Worm (Caenorhabditis elegans): Measurements from ENCODE around the gene deg-3.
A peak's percentile ranks its signal among the peaks of the same experiment; 100 is the strongest.

deg-3 gene

DNA sequence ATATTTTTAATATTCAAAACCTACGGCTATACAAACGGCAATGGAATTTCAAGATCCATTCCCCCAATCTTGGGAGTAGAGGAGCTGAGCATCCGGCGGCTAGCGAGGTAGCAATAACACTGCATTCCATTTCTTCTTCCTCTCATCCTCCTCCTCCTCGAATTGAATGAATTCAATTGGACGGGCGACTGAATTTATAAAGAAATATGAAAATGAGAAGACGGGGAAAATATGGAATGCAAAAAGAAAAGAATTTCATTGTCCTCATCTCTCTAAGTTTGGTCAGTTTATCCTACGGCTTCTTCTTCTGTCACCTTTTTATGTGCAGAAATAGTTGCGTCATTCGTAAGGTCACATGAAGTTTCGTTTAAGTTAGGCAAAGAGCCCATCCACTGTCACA is 21.4 kb upstream of the deg-3 start:
- no peak for TF ChIP-seq fos-1 (tag; optimal IDR thresholded peaks at IDR 0.05)
- TF ChIP-seq ZK546.5 (tag; optimal IDR thresholded peaks at IDR 0.05), result no peak

- TF ChIP-seq nhr-6 (tag; optimal IDR thresholded peaks at IDR 0.05), result no peak
- no peak for TF ChIP-seq gmeb-1 (tag; optimal IDR thresholded peaks at IDR 0.05)
- no peak for TF ChIP-seq nhr-129 (tag; optimal IDR thresholded peaks at IDR 0.05)
- TF ChIP-seq dmd-4 (tag; optimal IDR thresholded peaks at IDR 0.05), result no peak
- no peak for TF ChIP-seq nhr-23 (tag; optimal IDR thresholded peaks at IDR 0.05)
- TF ChIP-seq nhr-25 (tag; optimal IDR thresholded peaks at IDR 0.05), result no peak
- no peak for TF ChIP-seq nhr-77 (tag; optimal IDR thresholded peaks at IDR 0.05)
- TF ChIP-seq unc-55 (GFP tag; optimal IDR thresholded peaks at IDR 0.05), result no peak
These were observed 20.3 kb upstream of the deg-3 start for ce11 chrV:11435242-11435641.

DNA sequence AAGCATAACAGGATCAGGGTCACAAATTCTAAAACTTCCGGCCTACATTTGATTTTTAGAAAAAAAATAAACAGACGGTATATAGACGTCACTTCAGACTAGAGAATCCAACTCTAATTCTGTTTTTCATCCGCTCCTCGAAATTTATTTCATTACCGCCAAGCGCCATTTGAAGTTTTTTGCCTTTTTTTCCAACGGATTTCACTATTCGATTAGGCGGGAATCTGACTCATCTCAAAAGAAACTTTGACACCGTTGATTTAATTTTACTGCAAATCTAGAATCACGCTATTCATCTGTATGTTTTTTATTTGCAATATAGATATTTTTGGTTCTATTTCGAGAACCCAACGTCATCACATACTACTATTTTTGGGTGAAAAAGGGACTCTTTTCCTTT is 15.9 kb upstream of the deg-3 start:
- TF ChIP-seq nhr-129 (tag; optimal IDR thresholded peaks at IDR 0.05) (no peak), zag-1 (tag; optimal IDR thresholded peaks at IDR 0.05) (no peak), F13H6.1 (tag; optimal IDR thresholded peaks at IDR 0.05) (no peak), ztf-4 (tag; optimal IDR thresholded peaks at IDR 0.05) (no peak), lin-13 (GFP tag; optimal IDR thresholded peaks at IDR 0.05) (no peak), ztf-1 (GFP tag; conservative IDR thresholded peaks at IDR 0.05) (no peak), R02D3.7 (tag; optimal IDR thresholded peaks at IDR 0.05) (no peak), mbf-1 (tag; optimal IDR thresholded peaks at IDR 0.05) (no peak), skn-1 (tag; optimal IDR thresholded peaks at IDR 0.05) (no peak), nhr-237 (tag; optimal IDR thresholded peaks at IDR 0.05) (no peak), lsy-2 (tag; optimal IDR thresholded peaks at IDR 0.05) (no peak)

ce11 chrV:11428728-11429127 is 13.8 kb upstream of the deg-3 start:
- TF ChIP-seq ceh-82 (tag; optimal IDR thresholded peaks at IDR 0.05) (no peak), nhr-23 (tag; optimal IDR thresholded peaks at IDR 0.05) (no peak), aly-2 (tag; optimal IDR thresholded peaks at IDR 0.05) (no peak), unc-62 (GFP tag; optimal IDR thresholded peaks at IDR 0.05) (no peak), unc-39 (tag; optimal IDR thresholded peaks at IDR 0.05) (no peak), nhr-10 (tag; optimal IDR thresholded peaks at IDR 0.05) (no peak), ztf-11 (tag; optimal IDR thresholded peaks at IDR 0.05) (no peak), blmp-1 (tag; optimal IDR thresholded peaks at IDR 0.05; ENCODE audit: insufficient read depth) (no peak), dmd-4 (tag; optimal IDR thresholded peaks at IDR 0.05) (no peak), elt-3 (tag; optimal IDR thresholded peaks at IDR 0.05) (no peak), nhr-21 (tag; optimal IDR thresholded peaks at IDR 0.05) (no peak), egl-27 (tag; optimal IDR thresholded peaks at IDR 0.05) (no peak), snpc-4 (tag; optimal IDR thresholded peaks at IDR 0.05) (no peak), zag-1 (tag; optimal IDR thresholded peaks at IDR 0.05) (peak; percentile 43), C34F6.9 (tag; optimal IDR thresholded peaks at IDR 0.05) (peak; percentile 36), sma-3 (GFP tag; optimal IDR thresholded peaks at IDR 0.05) (no peak), unc-55 (GFP tag; optimal IDR thresholded peaks at IDR 0.05) (no peak), lin-11 (tag; optimal IDR thresholded peaks at IDR 0.05) (no peak)

DNA sequence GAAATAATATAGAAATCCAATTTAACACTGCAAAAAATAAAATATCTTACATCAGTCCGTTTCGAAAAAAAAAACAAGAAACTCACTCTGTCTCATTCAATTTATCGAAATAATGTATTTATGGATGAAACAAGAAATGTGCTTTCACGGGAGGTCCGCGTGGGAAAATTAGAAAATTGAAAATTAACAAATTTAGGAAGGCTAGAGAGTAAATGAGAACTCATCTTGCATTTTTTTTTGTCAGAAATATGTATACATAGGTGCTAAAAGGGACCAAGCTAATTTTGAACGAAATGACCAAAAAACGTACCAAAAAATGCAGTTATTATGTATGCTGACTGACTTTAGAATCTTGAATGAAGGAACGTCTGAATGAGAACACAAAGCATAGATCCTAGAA is 9.6 kb upstream of the deg-3 start, which contains the start of gene T26H10.2:
T26H10.2 (minus strand) TSS at position 101 of the 400 bp plus-strand sequence.
- no peak for TF ChIP-seq unc-55 (GFP tag; optimal IDR thresholded peaks at IDR 0.05)

DNA sequence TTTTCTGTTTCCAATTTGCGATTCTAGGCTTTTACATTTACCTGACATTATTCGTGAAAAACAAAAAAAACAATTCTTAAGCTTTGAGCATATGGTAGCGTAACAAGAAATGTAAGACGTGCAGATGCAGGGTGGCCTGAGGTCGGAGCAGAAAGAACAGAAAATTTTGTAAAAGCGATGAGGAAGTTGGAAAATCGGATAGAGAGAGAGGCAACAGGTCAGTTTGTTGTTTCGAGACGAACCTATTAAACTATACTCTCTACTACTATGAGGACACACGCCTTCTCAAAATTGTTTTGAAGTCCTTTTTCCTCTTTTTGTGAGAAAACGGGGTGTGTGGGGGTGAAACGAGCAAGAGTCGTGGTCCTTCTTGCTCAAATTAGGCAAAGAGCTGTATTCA is 6.6 kb upstream of the deg-3 start, which contains the start of gene des-2:
des-2 (minus strand) TSS at position 101 of the 400 bp plus-strand sequence.
- TF ChIP-seq nhr-23 (tag; optimal IDR thresholded peaks at IDR 0.05) (no peak), zag-1 (tag; optimal IDR thresholded peaks at IDR 0.05) (no peak), sma-9 (GFP tag; optimal IDR thresholded peaks at IDR 0.05) (no peak), sma-9 (tag; optimal IDR thresholded peaks at IDR 0.05) (no peak), nhr-77 (tag; optimal IDR thresholded peaks at IDR 0.05) (no peak)
